Worm (Caenorhabditis elegans) whole organism, L4 larva: Measurements from ENCODE around the gene Y53G8AL.3.

Experiments used
- F26F4.8 ChIP-seq: fragments of 200-800 bp; sonication (Bioruptor generic); conservative IDR thresholded peaks from 2 replicates; pipeline ENCODE4 v1.3.6; 2022; ENCODE audit warnings: missing genetic modification characterization, missing compliant biosample characterization
- F44E2.7 ChIP-seq: fragments of 200-800 bp; sonication (Bioruptor generic); IDR thresholded peaks from 2 replicates; pipeline ENCODE4 v2.1.2; 2022; ENCODE audit warnings: missing genetic modification characterization, missing compliant biosample characterization
- F49E8.2 ChIP-seq: sonication (generic microtip); optimal IDR thresholded peaks from 2 replicates; lab custom pipeline; 2016; ENCODE audit warnings: missing compliant biosample characterization, mild to moderate bottlenecking, missing genetic modification characterization, borderline replicate concordance
- R02D3.7 ChIP-seq: fragments of 150-350 bp; sonication (generic microtip); optimal IDR thresholded peaks from 3 replicates; lab custom pipeline; 2014; ENCODE audit warnings: missing biosample characterization, missing genetic modification characterization
- T20F7.1 ChIP-seq: fragments of 200-800 bp; sonication (Bioruptor generic); optimal IDR thresholded peaks from 2 replicates; lab custom pipeline; 2018; ENCODE audit warnings: mild to moderate bottlenecking, missing genetic modification characterization, missing compliant biosample characterization
- T26A8.4 ChIP-seq: fragments of 200-800 bp; sonication (Bioruptor generic); IDR thresholded peaks from 2 replicates; pipeline ENCODE4 v1.3.6; 2022; ENCODE audit warnings: missing genetic modification characterization, missing compliant biosample characterization
- Y5F2A.4 ChIP-seq: fragments of 200-800 bp; sonication (Bioruptor generic); optimal IDR thresholded peaks from 2 replicates; lab custom pipeline; 2018; ENCODE audit warnings: mild to moderate bottlenecking, missing genetic modification characterization, missing compliant biosample characterization
- Y75B8A.6 ChIP-seq: fragments of 200-800 bp; sonication (Bioruptor generic); IDR thresholded peaks from 2 replicates; pipeline ENCODE4 v1.3.6; 2022; ENCODE audit warnings: missing genetic modification reagents, missing genetic modification characterization, missing compliant biosample characterization
- ZK546.5 ChIP-seq, 2 experiments: sonication (generic microtip); optimal IDR thresholded peaks; 2 replicates each; lab custom pipeline; 2017; ENCODE audit warnings: missing biosample characterization in 2 of 2, missing genetic modification characterization in 2 of 2
- aha-1 ChIP-seq: fragments of 150-350 bp; peaks from one replicate; lab custom pipeline; 2014; ENCODE audit warnings: missing biosample characterization, missing genetic modification characterization
- aly-2 ChIP-seq: sonication (generic microtip); optimal IDR thresholded peaks from 2 replicates; lab custom pipeline; 2018; ENCODE audit warnings: missing biosample characterization, missing genetic modification characterization
- ama-1 ChIP-seq: fragments of 150-350 bp; optimal IDR thresholded peaks from 2 replicates; lab custom pipeline; 2014; ENCODE audit warnings: inconsistent platforms, mixed read lengths
- arid-1 ChIP-seq: fragments of 200-800 bp; sonication (Bioruptor generic); conservative IDR thresholded peaks from 2 replicates; pipeline ENCODE4 v1.3.6; 2022; ENCODE audit warnings: missing genetic modification reagents, missing genetic modification characterization, missing compliant biosample characterization
- ceh-32 ChIP-seq: sonication (generic microtip); optimal IDR thresholded peaks from 2 replicates; lab custom pipeline; 2016; ENCODE audit warnings: mild to moderate bottlenecking, missing genetic modification characterization, missing compliant biosample characterization; ENCODE audit not compliant: poor library complexity
- ceh-44 ChIP-seq: fragments of 200-800 bp; sonication (Bioruptor generic); IDR thresholded peaks from 2 replicates; pipeline ENCODE4 v1.3.6; 2022; ENCODE audit warnings: missing genetic modification reagents, missing genetic modification characterization, missing compliant biosample characterization
- dmd-6 ChIP-seq: fragments of 200-800 bp; sonication (Bioruptor generic); IDR thresholded peaks from 2 replicates; pipeline ENCODE4 v1.3.6; 2022; ENCODE audit warnings: missing genetic modification reagents, missing genetic modification characterization, missing compliant biosample characterization
- duxl-1 ChIP-seq: sonication (generic microtip); optimal IDR thresholded peaks from 2 replicates; lab custom pipeline; 2016; ENCODE audit warnings: mild to moderate bottlenecking, missing genetic modification characterization, moderate library complexity, missing compliant biosample characterization; ENCODE audit not compliant: poor library complexity
- egl-43 ChIP-seq: fragments of 200-800 bp; sonication (Bioruptor generic); IDR thresholded peaks from 2 replicates; pipeline ENCODE4 v1.3.6; 2022; ENCODE audit warnings: missing genetic modification reagents, missing genetic modification characterization, missing compliant biosample characterization
- fkh-10 ChIP-seq: fragments of 150-350 bp; optimal IDR thresholded peaks from 2 replicates; lab custom pipeline; 2014; ENCODE audit warnings: missing biosample characterization, missing genetic modification reagents, missing genetic modification characterization
- gei-8 ChIP-seq: fragments of 200-800 bp; sonication (Bioruptor generic); optimal IDR thresholded peaks from 2 replicates; lab custom pipeline; 2018; ENCODE audit warnings: mild to moderate bottlenecking, missing genetic modification characterization, missing compliant biosample characterization
- hif-1 ChIP-seq, 2 experiments: sonication (generic microtip); optimal IDR thresholded peaks; 2 replicates each; lab custom pipeline; 2016 to 2017; ENCODE audit warnings: missing compliant biosample characterization in 2 of 2, missing genetic modification characterization in 2 of 2, missing genetic modification reagents in 2 of 2, missing genotype in 2 of 2, mild to moderate bottlenecking in 1 of 2
- hlh-30 ChIP-seq: sonication (generic microtip); optimal IDR thresholded peaks from 2 replicates; lab custom pipeline; 2017; ENCODE audit warnings: antibody characterized with exemption, mild to moderate bottlenecking, missing genetic modification characterization, missing compliant biosample characterization; ENCODE audit not compliant: insufficient read depth
- hmg-1.1 ChIP-seq: fragments of 200-800 bp; sonication (Bioruptor generic); IDR thresholded peaks from 2 replicates; pipeline ENCODE4 v1.3.6; 2022; ENCODE audit warnings: missing genetic modification reagents, missing genetic modification characterization, missing compliant biosample characterization
- jun-1 ChIP-seq: fragments of 150-350 bp; optimal IDR thresholded peaks from 2 replicates; lab custom pipeline; 2014; ENCODE audit warnings: missing biosample characterization, missing genetic modification reagents, missing genetic modification characterization
- lim-7 ChIP-seq: fragments of 200-800 bp; sonication (Bioruptor generic); IDR thresholded peaks from 2 replicates; pipeline ENCODE4 v1.3.6; 2022; ENCODE audit warnings: missing genetic modification characterization, missing compliant biosample characterization
- lsy-2 ChIP-seq, 2 experiments: fragments of 150-350 bp in 1 of 2; sonication (generic microtip) in 1 of 2; optimal IDR thresholded peaks; 2 replicates each; lab custom pipeline; 2014 to 2017; ENCODE audit warnings: missing biosample characterization in 2 of 2, missing genetic modification characterization in 2 of 2
- madf-9 ChIP-seq: fragments of 200-800 bp; sonication (Bioruptor generic); conservative IDR thresholded peaks from 2 replicates; pipeline ENCODE4 v1.3.6; 2022; ENCODE audit warnings: missing genetic modification reagents, missing genetic modification characterization, missing compliant biosample characterization
- mep-1 ChIP-seq: fragments of 150-350 bp; sonication (generic microtip); optimal IDR thresholded peaks from 3 replicates; lab custom pipeline; 2014; ENCODE audit warnings: missing biosample characterization, missing genetic modification characterization
- mes-2 ChIP-seq: sonication (generic microtip); optimal IDR thresholded peaks from 2 replicates; lab custom pipeline; 2016; ENCODE audit warnings: missing genotype, mild to moderate bottlenecking, missing genetic modification characterization, missing compliant biosample characterization; ENCODE audit not compliant: poor library complexity, severe bottlenecking
- mxl-2 ChIP-seq: fragments of 200-800 bp; sonication (Bioruptor generic); conservative IDR thresholded peaks from 2 replicates; pipeline ENCODE4 v1.3.6; 2022; ENCODE audit warnings: missing genetic modification reagents, missing genetic modification characterization, missing compliant biosample characterization
- mxl-3 ChIP-seq: fragments of 200-800 bp; sonication (Bioruptor generic); optimal IDR thresholded peaks from 2 replicates; lab custom pipeline; 2018; ENCODE audit warnings: mild to moderate bottlenecking, missing genetic modification characterization, missing compliant biosample characterization
- nhr-10 ChIP-seq: fragments of 150-350 bp; optimal IDR thresholded peaks from 2 replicates; lab custom pipeline; 2014; ENCODE audit warnings: missing biosample characterization, missing genetic modification characterization
- nhr-41 ChIP-seq: fragments of 200-800 bp; sonication (Bioruptor generic); IDR thresholded peaks from 2 replicates; pipeline ENCODE4 v1.3.6; 2022; ENCODE audit warnings: missing genetic modification reagents, missing genetic modification characterization, missing compliant biosample characterization
- nhr-42 ChIP-seq: fragments of 200-800 bp; sonication (Bioruptor generic); IDR thresholded peaks from 2 replicates; pipeline ENCODE4 v1.3.6; 2022; ENCODE audit warnings: missing genetic modification characterization, missing compliant biosample characterization
- nhr-48 ChIP-seq: sonication (generic microtip); optimal IDR thresholded peaks from 2 replicates; lab custom pipeline; 2016; ENCODE audit warnings: mild to moderate bottlenecking, missing genetic modification characterization, missing compliant biosample characterization
- nhr-77 ChIP-seq: fragments of 150-350 bp; optimal IDR thresholded peaks from 2 replicates; lab custom pipeline; 2014; ENCODE audit warnings: missing biosample characterization, missing genetic modification characterization
- php-3 ChIP-seq: fragments of 200-800 bp; sonication (Bioruptor generic); IDR thresholded peaks from 2 replicates; pipeline ENCODE4 v1.3.6; 2022; ENCODE audit warnings: missing genetic modification reagents, missing genetic modification characterization, missing compliant biosample characterization
- pqm-1 ChIP-seq: sonication (generic microtip); optimal IDR thresholded peaks from 2 replicates; lab custom pipeline; 2017; ENCODE audit warnings: missing biosample characterization, missing genetic modification characterization
- set-16 ChIP-seq: fragments of 200-800 bp; sonication (Bioruptor generic); IDR thresholded peaks from 2 replicates; pipeline ENCODE4 v1.3.6; 2022; ENCODE audit warnings: missing genetic modification reagents, missing genetic modification characterization, missing compliant biosample characterization
- skn-1 ChIP-seq: fragments of 150-350 bp; optimal IDR thresholded peaks from 2 replicates; lab custom pipeline; 2014; ENCODE audit warnings: missing biosample characterization, missing genetic modification characterization
- snpc-1.2 ChIP-seq: fragments of 200-800 bp; sonication (Bioruptor generic); IDR thresholded peaks from 2 replicates; pipeline ENCODE4 v1.3.6; 2022; ENCODE audit warnings: missing genetic modification reagents, missing genetic modification characterization, missing compliant biosample characterization
- snpc-4 ChIP-seq: fragments of 150-350 bp; optimal IDR thresholded peaks from 2 replicates; lab custom pipeline; 2014; ENCODE audit warnings: missing biosample characterization, missing genetic modification characterization
- spr-1 ChIP-seq: sonication (generic microtip); optimal IDR thresholded peaks from 2 replicates; lab custom pipeline; 2016; ENCODE audit warnings: mild to moderate bottlenecking, missing genetic modification characterization, missing compliant biosample characterization
- tag-97 ChIP-seq: fragments of 200-800 bp; sonication (Bioruptor generic); IDR thresholded peaks from 2 replicates; pipeline ENCODE4 v1.3.6; 2022; ENCODE audit warnings: missing genetic modification characterization, missing compliant biosample characterization
- zag-1 ChIP-seq: fragments of 150-350 bp; optimal IDR thresholded peaks from 2 replicates; lab custom pipeline; 2014; ENCODE audit warnings: missing biosample characterization, missing genetic modification characterization
- zfp-2 ChIP-seq: sonication (generic microtip); optimal IDR thresholded peaks from 2 replicates; lab custom pipeline; 2016; ENCODE audit warnings: mild to moderate bottlenecking, missing genetic modification characterization, missing compliant biosample characterization
- zfp-3 ChIP-seq: fragments of 200-800 bp; sonication (Bioruptor generic); conservative IDR thresholded peaks from 2 replicates; pipeline ENCODE4 v1.3.6; 2022; ENCODE audit warnings: missing genetic modification reagents, missing genetic modification characterization, missing compliant biosample characterization
- zip-11 ChIP-seq: fragments of 200-800 bp; sonication (Bioruptor generic); IDR thresholded peaks from 2 replicates; pipeline ENCODE4 v1.3.6; 2022; ENCODE audit warnings: missing genetic modification characterization, missing compliant biosample characterization
- zip-2 ChIP-seq: fragments of 150-350 bp; optimal IDR thresholded peaks from 2 replicates; lab custom pipeline; 2014; ENCODE audit warnings: missing biosample characterization, missing genetic modification characterization

Gene Y53G8AL.3

ce11 chrIII:3250596-3251112 lies 2.3 kb downstream of the Y53G8AL.3 start, which contains the start of gene Y53G8AL.4:
Y53G8AL.4 (minus strand) TSS chrIII:3250646.
- TF ChIP-seq arid-1 (GFP tag; lab: Robert Waterston, UW) (no peak), snpc-4 (tag; lab: Kevin White, UChicago) (no peak), aha-1 (tag; lab: Kevin White, UChicago) (peak; percentile 66), php-3 (GFP tag; lab: Robert Waterston, UW) (no peak), skn-1 (tag; lab: Kevin White, UChicago) (no peak), T26A8.4 (no peak)

ce11 chrIII:3249038-3249420 lies 3.9 kb downstream of the Y53G8AL.3 start:
- TF ChIP-seq zfp-3 (GFP tag; lab: Robert Waterston, UW) (0 out of 2 replicates have a peak, but pooled peaks have one; percentile 7), nhr-77 (tag; lab: Kevin White, UChicago) (no peak), dmd-6 (peak; percentile 53), aha-1 (tag; lab: Kevin White, UChicago) (no peak), Y5F2A.4 (GFP tag; lab: Kevin White, UChicago) (no peak), ZK546.5 (tag; optimal IDR thresholded peaks at IDR 0.05; lab: Kevin White, UChicago) (no peak), Y75B8A.6 (GFP tag; lab: Robert Waterston, UW) (peak; percentile 58; the same call in 1 of the 2 replicates), jun-1 (no peak), aly-2 (tag; lab: Kevin White, UChicago) (no peak), hlh-30 (tag; lab: Kevin White, UChicago) (no peak), R02D3.7 (tag; lab: Kevin White, UChicago) (no peak), lim-7 (GFP tag; lab: Robert Waterston, UW) (peak; percentile 93), snpc-1.2 (peak; percentile 60; the same call in 1 of the 2 replicates), mep-1 (tag; lab: Kevin White, UChicago) (peak; percentile 23), gei-8 (GFP tag; lab: Kevin White, UChicago) (peak; percentile 61), T20F7.1 (GFP tag; lab: Kevin White, UChicago) (no peak), pqm-1 (tag; lab: Kevin White, UChicago) (no peak), mes-2 (tag; lab: Kevin White, UChicago) (peak; percentile 66), F49E8.2 (peak; percentile 64), hmg-1.1 (peak; percentile 37), hif-1 (tag; optimal IDR thresholded peaks at IDR 0.05; lab: Kevin White, UChicago) (no peak), nhr-10 (tag; lab: Kevin White, UChicago) (no peak), zip-11 (GFP tag; lab: Robert Waterston, UW) (no peak), skn-1 (tag; lab: Kevin White, UChicago) (no peak), duxl-1 (peak; percentile 41), ceh-32 (tag; lab: Kevin White, UChicago) (no peak), nhr-41 (GFP tag; lab: Robert Waterston, UW) (peak; percentile 47; the same call in 1 of the 2 replicates), nhr-48 (tag; lab: Kevin White, UChicago) (peak; percentile 6), set-16 (GFP tag; lab: Robert Waterston, UW) (no peak), lsy-2 (tag; optimal IDR thresholded peaks at IDR 0.05; lab: Kevin White, UChicago) (no peak), egl-43 (GFP tag; lab: Robert Waterston, UW) (peak; percentile 87), ama-1 (lab: Kevin White, UChicago) (no peak), ceh-44 (no peak), zip-2 (tag; lab: Kevin White, UChicago) (no peak), madf-9 (GFP tag; lab: Robert Waterston, UW) (peak; percentile 83), F44E2.7 (peak; percentile 89), zag-1 (tag; lab: Kevin White, UChicago) (no peak), F26F4.8 (GFP tag; lab: Robert Waterston, UW) (peak; percentile 80), fkh-10 (GFP tag; lab: Kevin White, UChicago) (no peak), spr-1 (tag; lab: Kevin White, UChicago) (peak; percentile 56), zfp-2 (tag; lab: Kevin White, UChicago) (peak; percentile 3), tag-97 (no peak), mxl-2 (GFP tag; lab: Robert Waterston, UW) (no peak; the same call in 1 of the 2 replicates), nhr-42 (GFP tag; lab: Robert Waterston, UW) (no peak), mxl-3 (GFP tag; lab: Kevin White, UChicago) (no peak)
